Fruit fly (Drosophila melanogaster): ENCODE measurements around the gene Gmppb.

DNA sequence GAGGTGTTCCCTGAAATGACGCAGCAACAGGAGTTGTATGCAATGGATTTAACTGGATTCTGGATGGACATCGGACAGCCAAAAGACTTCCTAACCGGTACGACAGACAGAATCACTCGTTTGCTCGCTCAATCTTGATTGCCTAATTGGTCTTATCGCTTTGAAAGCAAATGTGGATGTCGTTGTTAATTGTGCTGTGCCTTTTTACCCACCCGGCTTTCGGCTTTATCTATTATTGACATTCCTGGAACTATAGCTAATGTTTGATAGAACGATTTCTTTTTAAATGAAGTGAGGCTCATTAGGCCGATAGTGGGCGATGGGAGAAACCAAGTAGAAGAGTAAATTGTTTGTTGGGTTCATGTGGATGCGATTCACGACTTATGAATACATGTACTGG is 3.4 kb downstream of the Gmppb start:
- no peak for TF ChIP-seq psq (GFP tag; optimal IDR thresholded peaks at IDR 0.05)
- TF ChIP-seq br (GFP tag; optimal IDR thresholded peaks at IDR 0.05) = no peak
- no peak for TF ChIP-seq sage (GFP tag; optimal IDR thresholded peaks at IDR 0.05)
- TF ChIP-seq CG9705 (GFP tag; optimal IDR thresholded peaks at IDR 0.05) = no peak
- no peak for TF ChIP-seq foxo (GFP tag; optimal IDR thresholded peaks at IDR 0.05)
- TF ChIP-seq h (GFP tag; optimal IDR thresholded peaks at IDR 0.05) = no peak
- no peak for TF ChIP-seq Hr83 (GFP tag; optimal IDR thresholded peaks at IDR 0.05; ENCODE audit: poor library complexity, severe bottlenecking)
- TF ChIP-seq lola (GFP tag; optimal IDR thresholded peaks at IDR 0.05) = no peak
- no peak for TF ChIP-seq Myc (optimal IDR thresholded peaks at IDR 0.05)
- no peak for TF ChIP-seq Sp1 (GFP tag; optimal IDR thresholded peaks at IDR 0.05)
- no peak for TF ChIP-seq usp (GFP tag; optimal IDR thresholded peaks at IDR 0.05)
- no peak for TF ChIP-seq Mio (GFP tag; optimal IDR thresholded peaks at IDR 0.05)
- no peak for TF ChIP-seq OdsH (GFP tag; optimal IDR thresholded peaks at IDR 0.05)
